Fruit fly (Drosophila melanogaster): ENCODE data around the gene AP-1gamma.

Gene AP-1gamma

dm6 chrX:9148989-9149522 lies 40.6 kb downstream of the AP-1gamma start, which contains the start of the genes fh and Bap111 (continued):
- TF ChIP-seq ewg (GFP tag; optimal IDR thresholded peaks at IDR 0.05) = no peak
- no peak for TF ChIP-seq Sry-β (GFP tag; optimal IDR thresholded peaks at IDR 0.05)
- TF ChIP-seq CG7745 (tag; optimal IDR thresholded peaks at IDR 0.05) = no peak
- no peak for TF ChIP-seq CG3163 (GFP tag; optimal IDR thresholded peaks at IDR 0.05)
- TF ChIP-seq zfh1 (GFP tag; IDR thresholded peaks at IDR 0.05) = no peak
- TF ChIP-seq Gug (GFP tag; IDR thresholded peaks at IDR 0.05) = no peak
- TF ChIP-seq CG6272 (GFP tag; IDR thresholded peaks at IDR 0.05) = no peak
- TF ChIP-seq kah (GFP tag; optimal IDR thresholded peaks at IDR 0.05) = no peak
- TF ChIP-seq luna (GFP tag; optimal IDR thresholded peaks at IDR 0.05) = no peak
- no peak for TF ChIP-seq unpg (GFP tag; optimal IDR thresholded peaks at IDR 0.05)
- no peak for TF ChIP-seq CG8089 (GFP tag; optimal IDR thresholded peaks at IDR 0.05)
- no peak for TF ChIP-seq ftz-f1 (GFP tag; optimal IDR thresholded peaks at IDR 0.05)
- TF ChIP-seq CG31441 (GFP tag; IDR thresholded peaks at IDR 0.05) = no peak
- TF ChIP-seq ken (GFP tag; IDR thresholded peaks at IDR 0.05) = no peak
- no peak for TF ChIP-seq Dip3 (GFP tag; optimal IDR thresholded peaks at IDR 0.05)
- no peak for TF ChIP-seq Hr39 (optimal IDR thresholded peaks at IDR 0.05)
- TF ChIP-seq CG7357 (GFP tag; IDR thresholded peaks at IDR 0.05) = no peak
- TF ChIP-seq klu (GFP tag; IDR thresholded peaks at IDR 0.05) = no peak
- TF ChIP-seq CG15514 (GFP tag; optimal IDR thresholded peaks at IDR 0.05) = peak; percentile 12
- TF ChIP-seq sens (GFP tag) = peak; percentile 90
- TF ChIP-seq MBD-R2 (GFP tag; IDR thresholded peaks at IDR 0.05) = peak; percentile 54
- no peak for TF ChIP-seq croc (GFP tag; conservative IDR thresholded peaks at IDR 0.05)
- no peak for TF ChIP-seq ems (GFP tag; optimal IDR thresholded peaks at IDR 0.05)
- TF ChIP-seq CG32532 (GFP tag; IDR thresholded peaks at IDR 0.05) = no peak
- peak; percentile 72 for TF ChIP-seq YL-1 (GFP tag; optimal IDR thresholded peaks at IDR 0.05)
- TF ChIP-seq CG2712 (tag; optimal IDR thresholded peaks at IDR 0.05) = peak; percentile 42
- TF ChIP-seq E2f2 (GFP tag; IDR thresholded peaks at IDR 0.05) = peak; percentile 21; the same call in 1 of the 2 replicates
- TF ChIP-seq pnt (GFP tag; optimal IDR thresholded peaks at IDR 0.05) = no peak
- no peak for TF ChIP-seq br (optimal IDR thresholded peaks at IDR 0.05)
- TF ChIP-seq CG14050 (GFP tag; IDR thresholded peaks at IDR 0.05) = no peak
- peak; percentile 22 for TF ChIP-seq CG2116 (GFP tag; optimal IDR thresholded peaks at IDR 0.05)
- no peak for TF ChIP-seq CG1832 (GFP tag; optimal IDR thresholded peaks at IDR 0.05)
- TF ChIP-seq jumu (GFP tag; optimal IDR thresholded peaks at IDR 0.05) = no peak
- no peak for TF ChIP-seq bcd (GFP tag; optimal IDR thresholded peaks at IDR 0.05)
- no peak; the same call in 1 of the 2 replicates for TF ChIP-seq Scr (GFP tag; IDR thresholded peaks at IDR 0.05; ENCODE audit: partially characterized antibody)
- TF ChIP-seq CG10267 (tag; optimal IDR thresholded peaks at IDR 0.05) = peak; percentile 84
- TF ChIP-seq vnd (GFP tag; IDR thresholded peaks at IDR 0.05; ENCODE audit: partially characterized antibody) = no peak
- no peak for TF ChIP-seq gcm2 (GFP tag; optimal IDR thresholded peaks at IDR 0.05)
- TF ChIP-seq Deaf1 (tag; optimal IDR thresholded peaks at IDR 0.05) = no peak
- TF ChIP-seq CG34422 (GFP tag; IDR thresholded peaks at IDR 0.05) = no peak
- no peak for TF ChIP-seq tll (GFP tag; optimal IDR thresholded peaks at IDR 0.05)
- peak; percentile 72 for TF ChIP-seq MESR4 (GFP tag; optimal IDR thresholded peaks at IDR 0.05)
- TF ChIP-seq Poxn (GFP tag; IDR thresholded peaks at IDR 0.05) = no peak
- no peak for TF ChIP-seq Tbp (GFP tag; optimal IDR thresholded peaks at IDR 0.05)
- TF ChIP-seq Dp (GFP tag; optimal IDR thresholded peaks at IDR 0.05) = peak; percentile 22
- TF ChIP-seq CG12104 (GFP tag; optimal IDR thresholded peaks at IDR 0.05) = no peak
- TF ChIP-seq CG2202 (tag; optimal IDR thresholded peaks at IDR 0.05) = no peak
- TF ChIP-seq CG3281 (GFP tag; optimal IDR thresholded peaks at IDR 0.05) = no peak
- TF ChIP-seq nerfin-1 (tag; optimal IDR thresholded peaks at IDR 0.05) = no peak
- TF ChIP-seq CG30020 (tag; optimal IDR thresholded peaks at IDR 0.05) = peak; percentile 35
- TF ChIP-seq dysf (GFP tag; IDR thresholded peaks at IDR 0.05) = no peak
- TF ChIP-seq Hr3 (GFP tag; optimal IDR thresholded peaks at IDR 0.05) = no peak
